Fruit fly (Drosophila melanogaster) whole organism, embryonic: Measurements from ENCODE around the gene RhoGDI.
A peak's percentile ranks its signal among the peaks of the same experiment; 100 is the strongest.

ENCODE experiments used
- Antp ChIP-seq: fragments of 200-800 bp; sonication (Bioruptor generic); optimal IDR thresholded peaks from 3 replicates; lab custom pipeline; 2016; ENCODE audit warnings: missing biosample characterization, missing genetic modification characterization
- Atf6 ChIP-seq: fragments of 200-800 bp; sonication (Bioruptor generic); IDR thresholded peaks from 2 replicates; pipeline ENCODE4 v1.3.6; 2022; ENCODE audit warnings: missing biosample characterization, missing genetic modification characterization
- BEAF-32 ChIP-seq: fragments of 200-800 bp; sonication (Bioruptor generic); optimal IDR thresholded peaks from 3 replicates; lab custom pipeline; 2017; ENCODE audit warnings: missing biosample characterization, missing genetic modification characterization, mild to moderate bottlenecking, moderate library complexity, missing genetic modification reagents
- Bteb2 ChIP-seq: fragments of 200-800 bp; sonication (Bioruptor generic); optimal IDR thresholded peaks from 2 replicates; lab custom pipeline; 2016; ENCODE audit warnings: missing biosample characterization, missing genetic modification characterization
- CG10543 ChIP-seq: fragments of 200-800 bp; sonication (Bioruptor generic); optimal IDR thresholded peaks from 3 replicates; lab custom pipeline; 2017; ENCODE audit warnings: missing biosample characterization, mild to moderate bottlenecking, missing genetic modification characterization, moderate library complexity
- CG11085 ChIP-seq: fragments of 200-800 bp; sonication (Bioruptor generic); IDR thresholded peaks from 2 replicates; pipeline ENCODE4 v1.3.6; 2022; ENCODE audit warnings: missing biosample characterization, missing genetic modification characterization
- CG11695 ChIP-seq: fragments of 200-800 bp; sonication (Bioruptor generic); IDR thresholded peaks from 3 replicates; pipeline ENCODE4 v1.3.6; 2022; ENCODE audit warnings: missing biosample characterization, missing genetic modification characterization
- CG13624 ChIP-seq: fragments of 200-800 bp; sonication (Bioruptor generic); optimal IDR thresholded peaks from 2 replicates; lab custom pipeline; 2016; ENCODE audit warnings: missing biosample characterization, missing genetic modification characterization
- CG15514 ChIP-seq: fragments of 200-800 bp; sonication (Bioruptor generic); optimal IDR thresholded peaks from 3 replicates; lab custom pipeline; 2017; ENCODE audit warnings: missing biosample characterization, missing genetic modification characterization, mild to moderate bottlenecking, moderate library complexity, missing genetic modification reagents
- CG2199 ChIP-seq: fragments of 200-800 bp; sonication (Bioruptor generic); IDR thresholded peaks from 3 replicates; pipeline ENCODE4 v1.3.6; 2022; ENCODE audit warnings: missing biosample characterization, missing genetic modification characterization
- CG3065 ChIP-seq: fragments of 200-800 bp; sonication (Bioruptor generic); optimal IDR thresholded peaks from 2 replicates; lab custom pipeline; 2016; ENCODE audit warnings: missing biosample characterization, missing genetic modification characterization
- CG31224 ChIP-seq: fragments of 200-800 bp; sonication (Bioruptor generic); IDR thresholded peaks from 2 replicates; pipeline ENCODE4 v1.3.6; 2022; ENCODE audit warnings: missing biosample characterization, missing genetic modification characterization
- CG32767 ChIP-seq: fragments of 200-800 bp; sonication (Bioruptor generic); IDR thresholded peaks from 2 replicates; pipeline ENCODE4 v1.3.6; 2022; ENCODE audit warnings: missing biosample characterization, missing genetic modification characterization
- CG3281 ChIP-seq: fragments of 200-800 bp; sonication (Bioruptor generic); optimal IDR thresholded peaks from 3 replicates; lab custom pipeline; 2017; ENCODE audit warnings: missing biosample characterization, mild to moderate bottlenecking, missing genetic modification characterization
- CG33557 ChIP-seq: fragments of 200-800 bp; sonication (Bioruptor generic); optimal IDR thresholded peaks from 2 replicates; lab custom pipeline; 2019; ENCODE audit warnings: missing biosample characterization, mild to moderate bottlenecking, missing genetic modification characterization, moderate library complexity
- CG34224 ChIP-seq: fragments of 200-800 bp; sonication (Bioruptor generic); IDR thresholded peaks from 3 replicates; pipeline ENCODE4 v1.3.6; 2022; ENCODE audit warnings: missing biosample characterization, missing genetic modification characterization; ENCODE audit not compliant: partially characterized antibody
- CG6683 ChIP-seq: fragments of 200-800 bp; sonication (Bioruptor generic); optimal IDR thresholded peaks from 2 replicates; lab custom pipeline; 2017; ENCODE audit warnings: missing biosample characterization, mild to moderate bottlenecking, missing genetic modification characterization, missing genetic modification reagents
- CG7271 ChIP-seq: fragments of 200-800 bp; sonication (Bioruptor generic); optimal IDR thresholded peaks from 2 replicates; lab custom pipeline; 2018; ENCODE audit warnings: missing biosample characterization, mild to moderate bottlenecking, missing genetic modification characterization, moderate library complexity
- CG8359 ChIP-seq: fragments of 200-800 bp; sonication (Bioruptor generic); optimal IDR thresholded peaks from 2 replicates; lab custom pipeline; 2017; ENCODE audit warnings: missing biosample characterization, mild to moderate bottlenecking, missing genetic modification characterization, borderline replicate concordance
- CG9609 ChIP-seq: fragments of 200-800 bp; sonication (Bioruptor generic); optimal IDR thresholded peaks from 3 replicates; lab custom pipeline; 2016; ENCODE audit warnings: missing biosample characterization, missing genetic modification characterization
- CrebB ChIP-seq: fragments of 200-800 bp; sonication (Bioruptor generic); optimal IDR thresholded peaks from 3 replicates; lab custom pipeline; 2018; ENCODE audit warnings: missing biosample characterization, mild to moderate bottlenecking, missing genetic modification characterization
- Deaf1 ChIP-seq: fragments of 200-800 bp; optimal IDR thresholded peaks from 3 replicates; lab custom pipeline; 2019; ENCODE audit warnings: missing biosample characterization, mild to moderate bottlenecking, missing genetic modification characterization, moderate library complexity
- Elba2 ChIP-seq: fragments of 200-800 bp; sonication (Bioruptor generic); optimal IDR thresholded peaks from 3 replicates; lab custom pipeline; 2016; ENCODE audit warnings: missing biosample characterization, missing genetic modification characterization
- Fer1 ChIP-seq: fragments of 200-800 bp; sonication (Bioruptor generic); optimal IDR thresholded peaks from 2 replicates; lab custom pipeline; 2017; ENCODE audit warnings: missing biosample characterization, mild to moderate bottlenecking, missing genetic modification characterization
- Med ChIP-seq: fragments of 200-800 bp; sonication (Bioruptor generic); peaks from one replicate; lab custom pipeline; 2016; ENCODE audit warnings: missing biosample characterization, missing genetic modification characterization, mild to moderate bottlenecking, inconsistent platforms, moderate library complexity
- Mrtf ChIP-seq: fragments of 200-800 bp; sonication (Bioruptor generic); IDR thresholded peaks from 3 replicates; pipeline ENCODE4 v1.3.6; 2022; ENCODE audit warnings: missing biosample characterization, missing genetic modification characterization
- Myb ChIP-seq: fragments of 200-800 bp; sonication (Bioruptor generic); optimal IDR thresholded peaks from 2 replicates; lab custom pipeline; 2016; ENCODE audit warnings: missing biosample characterization, missing genetic modification characterization
- NK7.1 ChIP-seq: fragments of 200-800 bp; sonication (Bioruptor generic); optimal IDR thresholded peaks from 3 replicates; lab custom pipeline; 2016; ENCODE audit warnings: missing biosample characterization, missing genetic modification characterization
- Oli ChIP-seq: fragments of 200-800 bp; sonication (Bioruptor generic); optimal IDR thresholded peaks from 2 replicates; lab custom pipeline; 2018; ENCODE audit warnings: missing biosample characterization, mild to moderate bottlenecking, missing genetic modification characterization, moderate library complexity
- Pdp1 ChIP-seq, 2 experiments: fragments of 200-800 bp; sonication (Bioruptor generic); optimal IDR thresholded peaks; 3 replicates each; lab custom pipeline; 2016; ENCODE audit warnings: missing biosample characterization in 2 of 2, missing genetic modification characterization in 2 of 2, mild to moderate bottlenecking in 1 of 2, moderate library complexity in 1 of 2
- Vsx1 ChIP-seq: fragments of 200-800 bp; sonication (Bioruptor generic); optimal IDR thresholded peaks from 2 replicates; lab custom pipeline; 2017; ENCODE audit warnings: missing biosample characterization, mild to moderate bottlenecking, missing genetic modification characterization, missing genetic modification reagents
- bowl ChIP-seq: fragments of 200-800 bp; sonication (Bioruptor generic); IDR thresholded peaks from 2 replicates; pipeline ENCODE4 v1.3.6; 2022; ENCODE audit warnings: missing biosample characterization, missing genetic modification characterization
- btn ChIP-seq: fragments of 200-800 bp; sonication (Bioruptor generic); optimal IDR thresholded peaks from 2 replicates; lab custom pipeline; 2016; ENCODE audit warnings: missing biosample characterization, missing genetic modification characterization
- caup ChIP-seq: fragments of 200-800 bp; sonication (Bioruptor generic); optimal IDR thresholded peaks from 3 replicates; lab custom pipeline; 2017; ENCODE audit warnings: missing biosample characterization, mild to moderate bottlenecking, missing genetic modification characterization, moderate library complexity; ENCODE audit not compliant: severe bottlenecking
- chn ChIP-seq: fragments of 200-800 bp; sonication (Bioruptor generic); optimal IDR thresholded peaks from 2 replicates; lab custom pipeline; 2016; ENCODE audit warnings: missing biosample characterization, missing genetic modification characterization
- cwo ChIP-seq: fragments of 200-800 bp; sonication (Bioruptor generic); optimal IDR thresholded peaks from 3 replicates; lab custom pipeline; 2017; ENCODE audit warnings: missing biosample characterization, missing genetic modification characterization, mild to moderate bottlenecking, moderate library complexity, missing genetic modification reagents
- ftz-f1 ChIP-seq: fragments of 200-800 bp; sonication (Bioruptor generic); optimal IDR thresholded peaks from 2 replicates; lab custom pipeline; 2016; ENCODE audit warnings: missing biosample characterization, missing genetic modification characterization
- gro ChIP-seq: fragments of 200-800 bp; sonication (Bioruptor generic); optimal IDR thresholded peaks from 2 replicates; lab custom pipeline; 2016; ENCODE audit warnings: missing biosample characterization, missing genetic modification characterization
- gsb ChIP-seq: fragments of 200-800 bp; sonication (Bioruptor generic); IDR thresholded peaks from 2 replicates; pipeline ENCODE4 v1.3.6; 2022; ENCODE audit warnings: missing biosample characterization, missing genetic modification characterization
- hkb ChIP-seq, 2 experiments: fragments of 200-800 bp in 1 of 2; fragments of >200 bp in 1 of 2; sonication (Bioruptor generic) in 1 of 2; IDR thresholded peaks in 1 of 2; optimal IDR thresholded peaks in 1 of 2; 2 replicates each; pipeline versions ENCODE4 v1.3.6 to Lab custom; 2017 to 2022; ENCODE audit warnings: missing biosample characterization in 1 of 2, missing genetic modification characterization in 1 of 2
- repo ChIP-seq: fragments of 200-800 bp; sonication (Bioruptor generic); optimal IDR thresholded peaks from 2 replicates; lab custom pipeline; 2016; ENCODE audit warnings: missing biosample characterization, missing genetic modification characterization
- rib ChIP-seq: fragments of 200-800 bp; sonication (Bioruptor generic); IDR thresholded peaks from 2 replicates; pipeline ENCODE4 v1.3.6; 2022; ENCODE audit warnings: missing biosample characterization, missing genetic modification characterization
- run ChIP-seq: fragments of 200-800 bp; sonication (Bioruptor generic); optimal IDR thresholded peaks from 3 replicates; lab custom pipeline; 2018; ENCODE audit warnings: missing biosample characterization, mild to moderate bottlenecking, missing genetic modification characterization
- sd ChIP-seq: fragments of 200-800 bp; sonication (Bioruptor generic); optimal IDR thresholded peaks from 3 replicates; lab custom pipeline; 2018; ENCODE audit warnings: missing biosample characterization, mild to moderate bottlenecking, missing genetic modification characterization, moderate library complexity
- slbo ChIP-seq: fragments of 200-800 bp; sonication (Bioruptor generic); IDR thresholded peaks from 2 replicates; pipeline ENCODE4 v1.3.6; 2022; ENCODE audit warnings: missing biosample characterization, missing genetic modification characterization
- sna ChIP-seq: fragments of 200-800 bp; sonication (Bioruptor generic); IDR thresholded peaks from 2 replicates; pipeline ENCODE4 v1.3.6; 2022; ENCODE audit warnings: missing biosample characterization, missing genetic modification characterization; ENCODE audit not compliant: partially characterized antibody
- stc ChIP-seq: fragments of 200-800 bp; sonication (Bioruptor generic); IDR thresholded peaks from 2 replicates; pipeline ENCODE4 v1.3.6; 2022; ENCODE audit warnings: missing biosample characterization, missing genetic modification characterization
- tin ChIP-seq: fragments of 200-800 bp; sonication (Bioruptor generic); optimal IDR thresholded peaks from 3 replicates; lab custom pipeline; 2016; ENCODE audit warnings: missing biosample characterization, missing genetic modification characterization

RhoGDI gene

DNA sequence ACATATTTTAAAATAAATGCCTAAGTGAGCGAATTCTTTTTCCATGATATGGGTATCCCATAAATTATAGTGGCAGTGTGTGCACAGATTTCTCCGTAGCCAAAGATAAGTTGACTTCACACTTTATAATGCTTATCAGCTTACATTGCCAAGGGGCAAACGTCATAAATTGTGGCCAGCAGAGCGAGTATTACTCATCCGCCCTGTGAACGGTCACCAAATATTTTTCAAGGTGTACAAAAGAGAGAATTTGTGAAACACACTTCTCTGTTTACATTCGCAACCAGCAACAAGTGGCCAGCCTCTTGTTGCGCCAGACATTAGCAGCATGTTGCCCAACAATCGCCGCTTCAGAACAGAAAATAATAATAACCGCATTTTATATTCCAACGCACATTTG lies 4.4 kb downstream of the RhoGDI start (continued):
- TF ChIP-seq Atf6 (GFP tag; lab: Robert Waterston, UW) (peak; percentile 59; the same call in 1 of the 2 replicates), CG3065 (GFP tag; lab: Kevin White, UChicago) (no peak), run (tag; lab: Kevin White, UChicago) (peak; percentile 39), sna (GFP tag; lab: Robert Waterston, UW) (0 out of 2 replicates have a peak, but pooled peaks have one; percentile 36), hkb (optimal IDR thresholded peaks at IDR 0.05; lab: Kevin White, UChicago) (no peak), hkb (GFP tag; IDR thresholded peaks at IDR 0.05; lab: Robert Waterston, UW) (peak; percentile 78)

DNA sequence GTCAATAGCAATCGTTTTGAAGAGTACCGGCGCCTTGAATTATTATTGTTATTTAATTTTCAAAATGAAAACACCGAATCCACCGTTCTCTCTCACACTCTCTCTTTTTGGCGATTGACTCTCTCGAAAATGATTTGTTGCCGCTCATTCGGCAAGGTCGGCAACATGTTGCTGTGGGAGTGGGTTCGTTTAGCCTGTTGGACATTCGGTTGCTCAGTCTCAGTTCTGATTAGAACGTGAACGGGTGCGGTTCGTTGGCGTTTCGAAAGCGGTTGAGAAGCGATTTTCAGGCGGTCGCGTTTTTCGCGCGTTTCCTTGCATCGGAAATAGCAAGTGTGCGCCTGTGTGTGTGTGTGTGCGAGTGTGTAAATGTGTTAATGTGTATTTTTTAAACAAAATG lies 10.5 kb downstream of the RhoGDI start, which contains the start of gene Ac76E:
TSS of gene Ac76E (plus strand) at position 264 of the 400 bp plus-strand sequence.
- TF ChIP-seq CG2199 (GFP tag; lab: Robert Waterston, UW) = peak; percentile 60; the same call in 1 of the 3 replicates
- TF ChIP-seq Bteb2 (GFP tag; lab: Kevin White, UChicago) = no peak
- TF ChIP-seq chn (GFP tag; lab: Kevin White, UChicago) = peak; percentile 33
- TF ChIP-seq Fer1 (GFP tag; lab: Kevin White, UChicago) = peak; percentile 40
- TF ChIP-seq bowl (GFP tag; lab: Robert Waterston, UW) = no peak
- no peak for TF ChIP-seq repo (GFP tag; lab: Kevin White, UChicago)
- peak; percentile 87 for TF ChIP-seq Deaf1 (tag; lab: Kevin White, UChicago)
- no peak for TF ChIP-seq Myb (GFP tag; lab: Kevin White, UChicago)
- no peak for TF ChIP-seq CG32767 (GFP tag; lab: Robert Waterston, UW)
- TF ChIP-seq BEAF-32 (GFP tag; lab: Kevin White, UChicago) = no peak
- no peak for TF ChIP-seq NK7.1 (GFP tag; lab: Kevin White, UChicago)
- TF ChIP-seq Antp (GFP tag; lab: Kevin White, UChicago) = no peak
- peak; percentile 29 for TF ChIP-seq CG3281 (GFP tag; lab: Kevin White, UChicago)
- TF ChIP-seq btn (GFP tag; lab: Kevin White, UChicago) = no peak
- TF ChIP-seq sd (tag; lab: Kevin White, UChicago) = peak; percentile 25
- no peak for TF ChIP-seq CG33557 (GFP tag; lab: Kevin White, UChicago)
- peak; percentile 99 for TF ChIP-seq CG8359 (GFP tag; lab: Kevin White, UChicago)
- peak; percentile 80 for TF ChIP-seq gro (GFP tag; lab: Kevin White, UChicago)
- TF ChIP-seq Vsx1 (GFP tag; lab: Kevin White, UChicago) = no peak
- peak; percentile 14 for TF ChIP-seq CG13624 (GFP tag; lab: Kevin White, UChicago)
- TF ChIP-seq Oli = no peak
- no peak for TF ChIP-seq CG6683 (GFP tag; lab: Kevin White, UChicago)
- peak; percentile 32 for TF ChIP-seq caup
- no peak for TF ChIP-seq CG9609
- peak; percentile 46 for TF ChIP-seq CG10543 (GFP tag; lab: Kevin White, UChicago)
- TF ChIP-seq CG34224 = 0 out of 3 replicates have a peak, but pooled peaks have one; percentile 13
- TF ChIP-seq CG15514 = peak; percentile 37
- peak; percentile 15 for TF ChIP-seq CrebB
- TF ChIP-seq CG11695 (GFP tag; lab: Robert Waterston, UW) = 0 out of 3 replicates have a peak, but pooled peaks have one; percentile 26
- no peak for TF ChIP-seq gsb (GFP tag; lab: Robert Waterston, UW)
- peak; percentile 93 for TF ChIP-seq ftz-f1 (GFP tag; lab: Kevin White, UChicago)
- TF ChIP-seq Med (GFP tag; lab: Kevin White, UChicago) = peak; percentile 81
- no peak for TF ChIP-seq tin (GFP tag; lab: Kevin White, UChicago)
- TF ChIP-seq cwo (GFP tag; lab: Kevin White, UChicago) = peak; percentile 35
- TF ChIP-seq CG11085 = no peak
- TF ChIP-seq slbo (GFP tag; lab: Robert Waterston, UW) = peak; percentile 29
- TF ChIP-seq Pdp1 (GFP tag; optimal IDR thresholded peaks at IDR 0.05; lab: Kevin White, UChicago) = peak in 1 of 2 experiments; percentile 32
- no peak for TF ChIP-seq CG7271 (tag; lab: Kevin White, UChicago)
- peak; percentile 18; the same call in 1 of the 2 replicates for TF ChIP-seq CG31224 (GFP tag; lab: Robert Waterston, UW)
- TF ChIP-seq Elba2 (GFP tag; lab: Kevin White, UChicago) = peak; percentile 77
- TF ChIP-seq rib (GFP tag; lab: Robert Waterston, UW) = peak; percentile 68
- peak; percentile 19; the same call in 1 of the 2 replicates for TF ChIP-seq stc
- TF ChIP-seq Mrtf (GFP tag; lab: Robert Waterston, UW) = no peak
